Fruit fly (Drosophila melanogaster) whole organism, prepupa: ENCODE results near the gene CG13760.
A peak's percentile ranks its signal among the peaks of the same experiment; 100 is the strongest.

ENCODE experiments used
- CG10631 ChIP-seq: fragments of 200-800 bp; sonication (Bioruptor generic); optimal IDR thresholded peaks from 2 replicates; lab custom pipeline; 2016; ENCODE audit warnings: missing biosample characterization, missing genetic modification characterization
- CG10669 ChIP-seq: fragments of 200-800 bp; sonication (Bioruptor generic); optimal IDR thresholded peaks from 3 replicates; lab custom pipeline; 2018; ENCODE audit warnings: missing biosample characterization, mild to moderate bottlenecking, missing genetic modification characterization, moderate library complexity
- CG11294 ChIP-seq: fragments of 200-800 bp; sonication (Bioruptor generic); IDR thresholded peaks from 2 replicates; pipeline ENCODE4 v1.3.6; 2022; ENCODE audit warnings: missing biosample characterization, missing genetic modification characterization
- CG15336 ChIP-seq: fragments of 200-800 bp; sonication (Bioruptor generic); IDR thresholded peaks from 2 replicates; pipeline ENCODE4 v1.3.6; 2022; ENCODE audit warnings: missing biosample characterization, missing genetic modification characterization
- CG1621 ChIP-seq: fragments of 200-800 bp; sonication (Bioruptor generic); optimal IDR thresholded peaks from 3 replicates; lab custom pipeline; 2018; ENCODE audit warnings: missing biosample characterization, mild to moderate bottlenecking, missing genetic modification characterization
- CG16779 ChIP-seq: fragments of 200-800 bp; sonication (Bioruptor generic); optimal IDR thresholded peaks from 3 replicates; lab custom pipeline; 2017; ENCODE audit warnings: missing biosample characterization, mild to moderate bottlenecking, missing genetic modification characterization
- CG3032 ChIP-seq: fragments of 200-800 bp; optimal IDR thresholded peaks from 2 replicates; lab custom pipeline; 2019; ENCODE audit warnings: missing biosample characterization, mild to moderate bottlenecking, missing genetic modification characterization, moderate library complexity
- CG32006 ChIP-seq: fragments of 200-800 bp; sonication (Bioruptor generic); optimal IDR thresholded peaks from 3 replicates; lab custom pipeline; 2017; ENCODE audit warnings: missing biosample characterization, mild to moderate bottlenecking, missing genetic modification characterization
- CG34406 ChIP-seq: fragments of 200-800 bp; sonication (Bioruptor generic); optimal IDR thresholded peaks from 3 replicates; lab custom pipeline; 2016; ENCODE audit warnings: missing biosample characterization, missing genetic modification characterization
- CG3919 ChIP-seq: fragments of 200-800 bp; sonication (Bioruptor generic); optimal IDR thresholded peaks from 3 replicates; lab custom pipeline; 2016; ENCODE audit warnings: missing biosample characterization, missing genetic modification characterization
- CG4318 ChIP-seq: fragments of 200-800 bp; sonication (Bioruptor generic); optimal IDR thresholded peaks from 3 replicates; lab custom pipeline; 2017; ENCODE audit warnings: missing biosample characterization, mild to moderate bottlenecking, missing genetic modification characterization
- CG6163 ChIP-seq: fragments of 200-800 bp; sonication (Bioruptor generic); IDR thresholded peaks from 3 replicates; pipeline ENCODE4 v1.3.6; 2022; ENCODE audit warnings: missing biosample characterization, missing genetic modification characterization
- CG6276 ChIP-seq: fragments of 200-800 bp; sonication (Bioruptor generic); optimal IDR thresholded peaks from 2 replicates; lab custom pipeline; 2017; ENCODE audit warnings: missing biosample characterization, mild to moderate bottlenecking, missing genetic modification characterization
- CG6808 ChIP-seq: fragments of 200-800 bp; sonication (Bioruptor generic); optimal IDR thresholded peaks from 3 replicates; lab custom pipeline; 2017; ENCODE audit warnings: missing biosample characterization, missing genetic modification characterization, mild to moderate bottlenecking, moderate library complexity, missing genetic modification reagents
- CG6854 ChIP-seq: fragments of 200-800 bp; sonication (Bioruptor generic); optimal IDR thresholded peaks from 2 replicates; lab custom pipeline; 2017; ENCODE audit warnings: missing biosample characterization, mild to moderate bottlenecking, missing genetic modification characterization
- CG7368 ChIP-seq: fragments of 200-800 bp; sonication (Bioruptor generic); optimal IDR thresholded peaks from 3 replicates; lab custom pipeline; 2016; ENCODE audit warnings: missing biosample characterization, missing genetic modification characterization
- CG8119 ChIP-seq: fragments of 200-800 bp; sonication (Bioruptor generic); IDR thresholded peaks from 3 replicates; pipeline ENCODE4 v1.3.6; 2022; ENCODE audit warnings: missing biosample characterization, missing genetic modification characterization
- CG8319 ChIP-seq: fragments of 200-800 bp; sonication (Bioruptor generic); optimal IDR thresholded peaks from 3 replicates; lab custom pipeline; 2016; ENCODE audit warnings: missing biosample characterization, missing genetic modification characterization
- Eip75B ChIP-seq: fragments of 200-800 bp; sonication (Bioruptor generic); optimal IDR thresholded peaks from 3 replicates; lab custom pipeline; 2016; ENCODE audit warnings: missing biosample characterization, missing genetic modification characterization
- Eip78C ChIP-seq: fragments of 200-800 bp; sonication (Bioruptor generic); peaks from one replicate; lab custom pipeline; 2016; ENCODE audit warnings: missing biosample characterization, missing genetic modification characterization
- Ets21C ChIP-seq: fragments of 200-800 bp; sonication (Bioruptor generic); optimal IDR thresholded peaks from 3 replicates; lab custom pipeline; 2016; ENCODE audit warnings: missing biosample characterization, missing genetic modification characterization
- Gug ChIP-seq: fragments of 200-800 bp; sonication (Bioruptor generic); IDR thresholded peaks from 2 replicates; pipeline ENCODE4 v1.3.6; 2022; ENCODE audit warnings: missing biosample characterization, missing genetic modification characterization
- Hr39 ChIP-seq: fragments of 200-800 bp; sonication (Bioruptor generic); optimal IDR thresholded peaks from 2 replicates; lab custom pipeline; 2016; ENCODE audit warnings: missing biosample characterization, missing genetic modification characterization
- Hr4 ChIP-seq: fragments of 200-800 bp; sonication (Bioruptor generic); optimal IDR thresholded peaks from 3 replicates; lab custom pipeline; 2016; ENCODE audit warnings: missing biosample characterization, missing genetic modification characterization
- Met ChIP-seq: fragments of 200-800 bp; sonication (Bioruptor generic); optimal IDR thresholded peaks from 3 replicates; lab custom pipeline; 2016; ENCODE audit warnings: missing biosample characterization, missing genetic modification characterization
- Smox ChIP-seq: fragments of 200-800 bp; sonication (Bioruptor generic); optimal IDR thresholded peaks from 3 replicates; lab custom pipeline; 2016; ENCODE audit warnings: missing biosample characterization, missing genetic modification characterization
- Sox14 ChIP-seq: fragments of 200-800 bp; sonication (Bioruptor generic); optimal IDR thresholded peaks from 3 replicates; lab custom pipeline; 2016; ENCODE audit warnings: missing biosample characterization, missing genetic modification characterization
- achi ChIP-seq: fragments of 200-800 bp; sonication (Bioruptor generic); optimal IDR thresholded peaks from 3 replicates; lab custom pipeline; 2016; ENCODE audit warnings: missing biosample characterization, missing genetic modification characterization
- acj6 ChIP-seq: fragments of 200-800 bp; sonication (Bioruptor generic); optimal IDR thresholded peaks from 3 replicates; lab custom pipeline; 2016; ENCODE audit warnings: missing biosample characterization, missing genetic modification characterization
- cyc ChIP-seq: fragments of 200-800 bp; sonication (Bioruptor generic); optimal IDR thresholded peaks from 3 replicates; lab custom pipeline; 2016; ENCODE audit warnings: missing biosample characterization, missing genetic modification characterization
- dac ChIP-seq: fragments of 200-800 bp; sonication (Bioruptor generic); optimal IDR thresholded peaks from 2 replicates; lab custom pipeline; 2017; ENCODE audit warnings: missing biosample characterization, mild to moderate bottlenecking, missing genetic modification characterization
- eg ChIP-seq: fragments of 200-800 bp; sonication (Bioruptor generic); IDR thresholded peaks from 3 replicates; pipeline ENCODE4 v1.3.6; 2022; ENCODE audit warnings: missing biosample characterization, missing genetic modification characterization
- fd85E ChIP-seq: fragments of 200-800 bp; sonication (Bioruptor generic); optimal IDR thresholded peaks from 3 replicates; lab custom pipeline; 2016; ENCODE audit warnings: missing biosample characterization, missing genetic modification characterization
- fkh ChIP-seq: fragments of 200-800 bp; sonication (Bioruptor generic); optimal IDR thresholded peaks from 3 replicates; lab custom pipeline; 2017; ENCODE audit warnings: missing biosample characterization, mild to moderate bottlenecking, missing genetic modification characterization, moderate library complexity
- lz ChIP-seq: fragments of 200-800 bp; sonication (Bioruptor generic); optimal IDR thresholded peaks from 3 replicates; lab custom pipeline; 2016; ENCODE audit warnings: missing biosample characterization, missing genetic modification characterization
- pdm3 ChIP-seq: fragments of 200-800 bp; sonication (Bioruptor generic); optimal IDR thresholded peaks from 3 replicates; lab custom pipeline; 2016; ENCODE audit warnings: missing biosample characterization, missing genetic modification characterization
- salr ChIP-seq, 2 experiments: fragments of 200-800 bp; sonication (Bioruptor generic); optimal IDR thresholded peaks; 3 replicates each; lab custom pipeline; 2016 to 2018; ENCODE audit warnings: missing biosample characterization in 2 of 2, missing genetic modification characterization in 2 of 2, mild to moderate bottlenecking in 1 of 2
- spab ChIP-seq: fragments of 200-800 bp; sonication (Bioruptor generic); optimal IDR thresholded peaks from 2 replicates; lab custom pipeline; 2017; ENCODE audit warnings: missing biosample characterization, mild to moderate bottlenecking, missing genetic modification characterization, missing genetic modification reagents
- ss ChIP-seq, 2 experiments: fragments of 200-800 bp; sonication (Bioruptor generic); optimal IDR thresholded peaks; 2 replicates in 1 of 2; 3 replicates in 1 of 2; lab custom pipeline; 2017 to 2018; ENCODE audit warnings: mild to moderate bottlenecking in 2 of 2, missing biosample characterization in 2 of 2, missing genetic modification characterization in 2 of 2, moderate library complexity in 1 of 2
- svp ChIP-seq: fragments of 200-800 bp; sonication (Bioruptor generic); peaks from one replicate; lab custom pipeline; 2016; ENCODE audit warnings: missing biosample characterization, missing genetic modification characterization
- topi ChIP-seq: fragments of 200-800 bp; sonication (Bioruptor generic); optimal IDR thresholded peaks from 3 replicates; lab custom pipeline; 2016; ENCODE audit warnings: missing biosample characterization, missing genetic modification characterization
- vri ChIP-seq: fragments of 200-800 bp; sonication (Bioruptor generic); optimal IDR thresholded peaks from 3 replicates; lab custom pipeline; 2016; ENCODE audit warnings: missing biosample characterization, mild to moderate bottlenecking, missing genetic modification characterization

The CG13760 gene

DNA sequence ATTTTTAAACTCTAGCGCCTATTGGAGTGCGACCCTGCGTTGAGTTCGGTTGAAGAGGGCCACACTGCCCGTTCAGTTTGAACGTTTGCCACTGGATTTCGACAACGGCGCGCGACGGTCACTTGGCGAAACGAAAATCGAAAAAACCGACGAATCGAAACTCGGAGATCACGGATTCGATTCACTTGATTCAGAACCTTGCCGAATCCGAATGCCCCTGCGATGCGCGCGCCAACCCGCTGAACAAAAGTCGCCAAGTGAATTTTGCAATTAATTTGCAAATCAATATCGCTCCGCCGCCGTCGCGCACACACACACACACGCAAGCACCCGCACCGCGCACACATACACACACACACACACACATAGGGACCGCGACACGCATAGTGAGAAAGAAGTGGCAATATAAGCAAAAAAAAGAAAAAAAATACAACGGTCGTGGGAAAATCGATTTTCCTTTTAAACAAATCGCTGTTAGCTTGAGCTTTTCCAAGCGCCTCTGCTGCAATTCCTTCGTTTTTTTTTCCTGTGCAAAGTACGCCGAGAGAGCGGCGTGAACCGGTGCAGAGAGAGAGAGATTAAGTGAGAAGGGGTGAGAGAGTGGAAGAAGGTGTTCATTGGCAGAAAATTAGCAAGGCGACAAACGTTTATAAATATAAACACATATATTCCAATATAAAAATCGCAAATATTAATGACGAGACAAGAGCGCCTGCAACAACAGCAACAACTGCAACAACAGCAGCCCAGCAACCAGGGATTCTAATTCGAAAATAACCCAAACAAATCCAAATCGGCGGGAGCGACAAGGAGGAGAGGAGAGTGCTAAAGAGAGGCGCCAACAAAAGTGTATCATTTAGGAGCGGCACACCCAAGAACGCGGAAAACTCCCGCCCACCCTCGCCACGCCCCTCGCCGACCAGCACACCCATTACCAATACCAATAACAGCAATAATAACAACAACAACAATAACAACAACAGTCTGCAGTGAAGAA lies 3.2 kb upstream of the CG13760 start, which contains the start of gene egh (continued):
- TF ChIP-seq Hr39 (GFP tag; lab: Kevin White, UChicago) (peak; percentile 74), Hr4 (GFP tag; lab: Kevin White, UChicago) (peak; percentile 73), achi (GFP tag; lab: Kevin White, UChicago) (peak; percentile 70), CG16779 (tag; lab: Kevin White, UChicago) (peak; percentile 67), eg (GFP tag; lab: Robert Waterston, UW) (peak; percentile 92), Sox14 (GFP tag; lab: Kevin White, UChicago) (peak; percentile 75), CG4318 (GFP tag; lab: Kevin White, UChicago) (peak; percentile 50), CG3032 (tag; lab: Kevin White, UChicago) (no peak), CG6854 (GFP tag; lab: Kevin White, UChicago) (peak; percentile 37), CG10631 (GFP tag; lab: Kevin White, UChicago) (peak; percentile 67), salr (GFP tag; optimal IDR thresholded peaks at IDR 0.05; lab: Kevin White, UChicago) (peak in 1 of 2 experiments; percentile 64), CG6163 (GFP tag; lab: Robert Waterston, UW) (peak; percentile 87), CG1621 (no peak), Ets21C (peak; percentile 65), CG3919 (GFP tag; lab: Kevin White, UChicago) (peak; percentile 83), Smox (GFP tag; lab: Kevin White, UChicago) (peak; percentile 66), CG34406 (peak; percentile 65)

DNA sequence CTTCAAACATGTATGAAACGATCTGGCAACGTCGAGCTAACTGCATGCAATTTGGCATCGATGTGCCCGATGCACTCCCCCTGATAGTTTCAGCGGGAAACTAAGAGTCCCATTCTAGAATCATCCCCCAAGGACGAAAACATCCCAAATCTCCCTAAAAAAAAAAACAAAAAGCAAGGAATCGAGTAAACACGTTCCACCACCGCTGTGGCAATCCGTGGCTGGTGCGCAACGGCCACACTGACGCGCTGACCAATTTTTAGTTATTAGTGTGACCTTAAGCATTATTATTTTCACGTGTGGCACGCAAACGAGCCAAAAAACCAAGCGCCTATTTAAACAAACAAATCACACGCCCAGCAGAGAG lies 200 bp upstream of the CG13760 start, which contains the start of gene wds:
Gene wds (plus strand): TSS at position 265 of the 367 bp plus-strand sequence.
- TF ChIP-seq Eip78C (GFP tag; lab: Kevin White, UChicago) = peak; percentile 14
- no peak for TF ChIP-seq CG4318 (GFP tag; lab: Kevin White, UChicago)
- peak; percentile 22 for TF ChIP-seq svp

DNA sequence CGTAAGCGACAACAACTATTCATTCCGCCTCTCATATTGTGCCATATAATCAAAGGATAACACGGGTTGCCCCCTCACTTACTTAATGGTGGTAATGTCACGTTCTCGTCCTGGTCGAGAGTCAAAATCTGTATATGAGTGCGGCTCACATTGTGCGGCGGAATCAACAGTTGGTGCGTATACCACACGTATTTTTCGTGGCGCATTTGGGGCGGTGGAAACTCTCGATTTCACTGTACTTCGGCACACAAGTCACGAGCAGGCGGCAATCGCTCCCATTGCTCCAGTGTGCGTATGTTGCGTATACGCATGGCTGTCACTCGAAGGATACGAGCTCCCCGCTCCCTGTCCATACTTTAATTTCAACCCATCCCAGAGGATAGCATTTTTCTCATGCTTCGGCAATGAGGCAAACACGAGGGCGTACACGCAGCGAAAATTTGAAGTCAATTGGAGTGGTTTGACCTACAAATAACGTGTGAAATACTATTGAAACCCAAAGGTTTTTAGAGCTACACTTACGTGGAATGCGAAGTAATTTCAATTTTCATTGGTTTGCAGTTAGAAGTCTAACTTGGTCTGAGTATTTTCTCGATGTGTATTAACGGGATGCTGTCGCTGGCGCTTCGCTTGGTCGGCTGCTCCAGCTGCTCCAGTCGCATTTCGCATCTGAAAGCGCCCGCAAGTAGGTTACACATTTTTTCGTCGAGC lies 3.6 kb downstream of the CG13760 start:
- TF ChIP-seq dac = no peak
- TF ChIP-seq CG8119 (GFP tag; lab: Robert Waterston, UW) = peak; percentile 34; the same call in 1 of the 3 replicates
- TF ChIP-seq CG10669 (GFP tag; lab: Kevin White, UChicago) = peak; percentile 5
- no peak for TF ChIP-seq CG3032 (tag; lab: Kevin White, UChicago)
- TF ChIP-seq CG3919 (GFP tag; lab: Kevin White, UChicago) = peak; percentile 9
- TF ChIP-seq Met (GFP tag; lab: Kevin White, UChicago) = peak; percentile 28
- peak; percentile 15 for TF ChIP-seq lz (GFP tag; lab: Kevin White, UChicago)
- peak; percentile 8 for TF ChIP-seq Smox (GFP tag; lab: Kevin White, UChicago)
- TF ChIP-seq ss (GFP tag; optimal IDR thresholded peaks at IDR 0.05; lab: Kevin White, UChicago) = no peak
- peak; percentile 53 for TF ChIP-seq Hr4 (GFP tag; lab: Kevin White, UChicago)
- no peak for TF ChIP-seq CG6808
- TF ChIP-seq svp = peak; percentile 61
- peak; percentile 5 for TF ChIP-seq achi (GFP tag; lab: Kevin White, UChicago)
- peak; percentile 62; the same call in 2 of the 3 replicates for TF ChIP-seq CG6163 (GFP tag; lab: Robert Waterston, UW)
- TF ChIP-seq pdm3 (GFP tag; lab: Kevin White, UChicago) = peak; percentile 41
- no peak for TF ChIP-seq fd85E (GFP tag; lab: Kevin White, UChicago)
- no peak for TF ChIP-seq CG8319 (GFP tag; lab: Kevin White, UChicago)
- TF ChIP-seq Eip78C (GFP tag; lab: Kevin White, UChicago) = peak; percentile 68
- peak; percentile 23 for TF ChIP-seq Hr39 (GFP tag; lab: Kevin White, UChicago)
- peak; percentile 58 for TF ChIP-seq CG32006 (GFP tag; lab: Kevin White, UChicago)
- no peak for TF ChIP-seq fkh (GFP tag; lab: Kevin White, UChicago)
- peak; percentile 10 for TF ChIP-seq CG6276 (GFP tag; lab: Kevin White, UChicago)
- peak; percentile 3 for TF ChIP-seq cyc (GFP tag; lab: Kevin White, UChicago)
- peak; percentile 26 for TF ChIP-seq Eip75B
- TF ChIP-seq CG6854 (GFP tag; lab: Kevin White, UChicago) = no peak
- TF ChIP-seq Gug (GFP tag; lab: Robert Waterston, UW) = peak; percentile 50
- peak; percentile 47 for TF ChIP-seq CG11294 (GFP tag; lab: Robert Waterston, UW)
- no peak for TF ChIP-seq spab
- peak; percentile 1 for TF ChIP-seq acj6 (GFP tag; lab: Kevin White, UChicago)
- peak; percentile 39 for TF ChIP-seq CG7368 (GFP tag; lab: Kevin White, UChicago)
- TF ChIP-seq topi (GFP tag; lab: Kevin White, UChicago) = peak; percentile 19
- TF ChIP-seq eg (GFP tag; lab: Robert Waterston, UW) = peak; percentile 68
- no peak for TF ChIP-seq vri (GFP tag; lab: Kevin White, UChicago)
- 0 out of 2 replicates have a peak, but pooled peaks have one; percentile 28 for TF ChIP-seq CG15336 (GFP tag; lab: Robert Waterston, UW)
- TF ChIP-seq CG34406 = no peak
- peak; percentile 15 for TF ChIP-seq CG4318 (GFP tag; lab: Kevin White, UChicago)
